Fruit fly (Drosophila melanogaster): Measurements from ENCODE around the gene CG14342.

DNA sequence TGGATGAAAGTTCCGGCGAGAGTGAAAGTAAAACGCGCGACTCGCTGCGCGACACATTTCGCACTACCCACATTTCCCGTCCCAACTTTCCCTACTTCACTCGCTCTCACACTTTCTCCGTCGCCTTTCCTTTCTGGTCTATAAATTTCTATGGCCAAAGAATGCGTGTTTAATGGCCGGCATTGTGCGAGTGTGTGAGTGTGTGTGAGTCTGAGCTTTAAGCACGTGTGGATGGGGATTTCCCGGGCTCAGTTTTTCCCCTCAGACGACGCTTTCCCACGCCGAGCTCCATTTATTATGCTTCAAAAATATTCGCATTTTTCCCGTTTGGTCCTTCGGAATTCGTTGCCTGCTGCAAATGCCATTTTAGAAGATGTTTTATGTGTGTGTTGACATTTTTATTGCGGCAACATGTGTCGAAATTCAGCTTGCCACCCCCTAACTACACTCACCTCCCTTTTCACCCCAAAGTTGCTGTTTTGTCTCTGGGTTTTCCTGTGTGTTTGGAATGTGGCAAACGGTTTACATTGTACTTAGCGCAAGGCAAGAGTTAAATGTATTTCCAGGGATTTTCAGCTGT, 13.1 kb downstream of the CG14342 start:
- TF ChIP-seq pad (GFP tag; optimal IDR thresholded peaks at IDR 0.05) (no peak), Crg-1 (GFP tag; optimal IDR thresholded peaks at IDR 0.05) (no peak), CG14711 (tag; optimal IDR thresholded peaks at IDR 0.05) (no peak), Hr96 (GFP tag; optimal IDR thresholded peaks at IDR 0.05) (no peak), CG7101 (tag; optimal IDR thresholded peaks at IDR 0.05) (no peak), Clk (GFP tag; optimal IDR thresholded peaks at IDR 0.05) (no peak), CG7045 (GFP tag; optimal IDR thresholded peaks at IDR 0.05) (no peak)

All from whole organism, adult.